ENCODE assay signal across 5 worm cellular contexts in the genomic region with DNA sequence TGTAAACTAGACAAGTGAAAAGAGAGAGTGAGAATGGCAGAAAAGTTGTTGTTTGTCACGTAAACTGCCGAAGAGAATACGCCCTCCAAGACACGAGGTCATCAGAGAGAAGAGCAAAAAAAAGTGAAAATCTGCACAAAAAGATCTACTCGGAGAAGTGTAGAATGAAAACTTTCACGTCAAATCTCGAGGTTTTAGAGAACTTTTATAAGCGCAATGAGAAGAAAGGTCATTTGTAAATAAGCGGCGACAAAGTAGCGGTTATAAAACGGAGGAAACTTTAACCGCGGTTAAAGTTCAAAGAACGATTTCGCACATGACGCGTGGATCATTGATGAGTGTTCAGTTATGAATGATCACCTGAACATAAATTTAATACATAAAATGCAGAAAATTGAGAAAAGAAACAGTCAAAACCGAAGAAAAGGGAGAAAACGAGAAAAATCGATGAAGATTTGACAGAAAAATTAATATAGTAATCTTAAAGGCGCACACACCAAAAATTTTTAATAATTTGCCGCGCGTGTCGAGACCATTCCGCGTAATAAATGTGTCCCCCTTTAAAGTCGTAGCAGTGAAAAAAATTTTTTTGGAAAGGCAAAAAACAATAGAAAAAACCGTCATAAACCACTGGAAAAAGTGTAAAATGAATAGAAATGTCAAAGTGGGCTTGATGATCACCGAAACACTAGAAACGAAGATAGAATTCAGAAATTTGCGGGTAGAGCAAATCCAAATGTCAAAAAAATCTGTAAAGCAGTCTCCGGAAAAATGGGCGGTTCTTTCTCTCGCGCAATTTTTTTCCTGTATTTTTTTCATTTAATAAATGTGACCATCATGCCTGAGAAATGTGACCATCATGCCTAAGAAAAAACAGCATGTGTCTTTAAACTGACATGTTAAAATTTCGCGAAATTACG.
A peak's percentile ranks its signal among the peaks of the same experiment; 100 is the strongest.
TF ChIP-seq lines count a peak whose summit lies in the region.

No protein-coding gene starts in this region.

TF ChIP-seq in whole organism, L1 larva, 84 proteins besides CTCF, POLR2A, EP300 and RAD21 (continued from another document and continues in another):
- TF ChIP-seq nhr-20 (tag; optimal IDR thresholded peaks at IDR 0.05; lab: Kevin White, UChicago) (peak; percentile 55), blmp-1 (tag; optimal IDR thresholded peaks at IDR 0.05; lab: Kevin White, UChicago) (peak; percentile 82), sox-4 (tag; optimal IDR thresholded peaks at IDR 0.05; lab: Kevin White, UChicago) (no peak), nhr-237 (tag; optimal IDR thresholded peaks at IDR 0.05; lab: Kevin White, UChicago) (no peak), nhr-28 (tag; optimal IDR thresholded peaks at IDR 0.05; lab: Kevin White, UChicago) (no peak), C16A3.4 (tag; optimal IDR thresholded peaks at IDR 0.05; lab: Kevin White, UChicago) (peak; percentile 26), nhr-84 (tag; optimal IDR thresholded peaks at IDR 0.05; lab: Kevin White, UChicago) (no peak), lin-39 (tag; optimal IDR thresholded peaks at IDR 0.05; lab: Kevin White, UChicago) (no peak), nhr-77 (tag; optimal IDR thresholded peaks at IDR 0.05; lab: Kevin White, UChicago) (no peak), tlp-1 (tag; optimal IDR thresholded peaks at IDR 0.05; lab: Kevin White, UChicago) (no peak), alr-1 (tag; optimal IDR thresholded peaks at IDR 0.05; lab: Kevin White, UChicago; ENCODE audit: borderline replicate concordance) (no peak), swsn-7 (tag; optimal IDR thresholded peaks at IDR 0.05; lab: Kevin White, UChicago) (peak; percentile 27), rnt-1 (tag; optimal IDR thresholded peaks at IDR 0.05; lab: Kevin White, UChicago) (peak; percentile 52), fkh-10 (GFP tag; optimal IDR thresholded peaks at IDR 0.05; lab: Kevin White, UChicago) (no peak), jun-1 (tag; optimal IDR thresholded peaks at IDR 0.05; lab: Kevin White, UChicago) (no peak), sptf-1 (tag; optimal IDR thresholded peaks at IDR 0.05; lab: Kevin White, UChicago) (no peak), C04F5.9 (tag; optimal IDR thresholded peaks at IDR 0.05; lab: Kevin White, UChicago) (no peak), unc-130 (tag; optimal IDR thresholded peaks at IDR 0.05; lab: Kevin White, UChicago) (peak; percentile 8), F16B12.6 (tag; optimal IDR thresholded peaks at IDR 0.05; lab: Kevin White, UChicago) (no peak), unc-30 (tag; optimal IDR thresholded peaks at IDR 0.05; lab: Kevin White, UChicago) (no peak), lin-13 (GFP tag; optimal IDR thresholded peaks at IDR 0.05; lab: Kevin White, UChicago) (peak; percentile 17), fos-1 (tag; optimal IDR thresholded peaks at IDR 0.05; lab: Kevin White, UChicago) (no peak), isw-1 (GFP tag; IDR thresholded peaks at IDR 0.05; lab: Robert Waterston, UW) (no peak), pqm-1 (tag; optimal IDR thresholded peaks at IDR 0.05; lab: Kevin White, UChicago) (no peak), C34B4.2 (tag; optimal IDR thresholded peaks at IDR 0.05; lab: Kevin White, UChicago) (no peak)

TF ChIP-seq in whole organism, L2 larva, 48 proteins besides CTCF, POLR2A, EP300 and RAD21 (continued from another document and continues in another):
- TF ChIP-seq nhr-11 (tag; optimal IDR thresholded peaks at IDR 0.05; lab: Kevin White, UChicago): no peak
- no peak for TF ChIP-seq elt-1 (tag; optimal IDR thresholded peaks at IDR 0.05; lab: Kevin White, UChicago)
- peak; percentile 75 for TF ChIP-seq fos-1 (tag; optimal IDR thresholded peaks at IDR 0.05; lab: Kevin White, UChicago)
- no peak for TF ChIP-seq alr-1 (tag; optimal IDR thresholded peaks at IDR 0.05; lab: Kevin White, UChicago)
- no peak for TF ChIP-seq lin-13 (GFP tag; optimal IDR thresholded peaks at IDR 0.05; lab: Kevin White, UChicago)
- no peak for TF ChIP-seq mbf-1 (tag; optimal IDR thresholded peaks at IDR 0.05; lab: Kevin White, UChicago)
- no peak for TF ChIP-seq gmeb-1 (tag; optimal IDR thresholded peaks at IDR 0.05; lab: Kevin White, UChicago)
- no peak for TF ChIP-seq dmd-4 (tag; optimal IDR thresholded peaks at IDR 0.05; lab: Kevin White, UChicago)
- no peak for TF ChIP-seq ztf-1 (GFP tag; conservative IDR thresholded peaks at IDR 0.05; lab: Robert Waterston, UW)
- no peak for TF ChIP-seq mab-5 (tag; optimal IDR thresholded peaks at IDR 0.05; lab: Kevin White, UChicago)
- peak; percentile 74 for TF ChIP-seq nhr-25 (tag; optimal IDR thresholded peaks at IDR 0.05; lab: Kevin White, UChicago)
- TF ChIP-seq nhr-23 (tag; optimal IDR thresholded peaks at IDR 0.05; lab: Kevin White, UChicago): no peak
- TF ChIP-seq mdl-1 (tag; optimal IDR thresholded peaks at IDR 0.05; lab: Kevin White, UChicago): peak in 1 of 2 experiments; percentile 50
- TF ChIP-seq unc-39 (tag; optimal IDR thresholded peaks at IDR 0.05; lab: Kevin White, UChicago): no peak
- peak; percentile 16 for TF ChIP-seq ama-1 (optimal IDR thresholded peaks at IDR 0.05; lab: Kevin White, UChicago)
- TF ChIP-seq zag-1 (tag; optimal IDR thresholded peaks at IDR 0.05; lab: Kevin White, UChicago): no peak
- peak; percentile 32 for TF ChIP-seq nhr-6 (tag; optimal IDR thresholded peaks at IDR 0.05; lab: Kevin White, UChicago)
- no peak for TF ChIP-seq ceh-16 (tag; optimal IDR thresholded peaks at IDR 0.05; lab: Kevin White, UChicago)
- no peak for TF ChIP-seq peb-1 (tag; optimal IDR thresholded peaks at IDR 0.05; lab: Kevin White, UChicago)
- peak; percentile 71 for TF ChIP-seq C34F6.9 (tag; optimal IDR thresholded peaks at IDR 0.05; lab: Kevin White, UChicago)
- no peak for TF ChIP-seq ZK546.5 (tag; optimal IDR thresholded peaks at IDR 0.05; lab: Kevin White, UChicago)
- no peak for TF ChIP-seq ceh-82 (tag; optimal IDR thresholded peaks at IDR 0.05; lab: Kevin White, UChicago)
- TF ChIP-seq ztf-4 (tag; optimal IDR thresholded peaks at IDR 0.05; lab: Kevin White, UChicago): no peak
- TF ChIP-seq aly-2 (tag; optimal IDR thresholded peaks at IDR 0.05; lab: Kevin White, UChicago): no peak
- TF ChIP-seq skn-1 (tag; optimal IDR thresholded peaks at IDR 0.05; lab: Kevin White, UChicago): no peak
- peak; percentile 96 for TF ChIP-seq blmp-1 (tag; optimal IDR thresholded peaks at IDR 0.05; lab: Kevin White, UChicago; ENCODE audit: insufficient read depth)

TF ChIP-seq in whole organism, L3 larva, 47 proteins besides CTCF, POLR2A, EP300 and RAD21 (continued from another document):
- TF ChIP-seq fkh-10 (GFP tag; optimal IDR thresholded peaks at IDR 0.05; lab: Kevin White, UChicago): no peak
- TF ChIP-seq ama-1 (optimal IDR thresholded peaks at IDR 0.05; lab: Kevin White, UChicago): peak; percentile 74
- peak; percentile 86 for TF ChIP-seq nhr-25 (tag; optimal IDR thresholded peaks at IDR 0.05; lab: Kevin White, UChicago)
- TF ChIP-seq elt-1 (tag; optimal IDR thresholded peaks at IDR 0.05; lab: Kevin White, UChicago): peak; percentile 52

TF ChIP-seq in whole organism, L4 larva, 104 proteins besides CTCF, POLR2A, EP300 and RAD21 (continued from another document):
- TF ChIP-seq lin-29 (GFP tag; IDR thresholded peaks at IDR 0.05; lab: Robert Waterston, UW) (no peak), daf-16 (GFP tag; optimal IDR thresholded peaks at IDR 0.05; lab: Kevin White, UChicago) (no peak), daf-16 (tag; optimal IDR thresholded peaks at IDR 0.05; lab: Kevin White, UChicago) (peak; percentile 10), hlh-30 (tag; optimal IDR thresholded peaks at IDR 0.05; lab: Kevin White, UChicago; ENCODE audit: insufficient read depth) (peak; percentile 93), F10B5.3 (tag; optimal IDR thresholded peaks at IDR 0.05; lab: Kevin White, UChicago) (no peak), nhr-25 (tag; optimal IDR thresholded peaks at IDR 0.05; lab: Kevin White, UChicago; ENCODE audit: borderline replicate concordance, insufficient read depth) (peak; percentile 90), dve-1 (tag; optimal IDR thresholded peaks at IDR 0.05; lab: Kevin White, UChicago; ENCODE audit: insufficient read depth) (peak; percentile 81), mep-1 (tag; optimal IDR thresholded peaks at IDR 0.05; lab: Kevin White, UChicago) (peak; percentile 81), mxl-3 (GFP tag; optimal IDR thresholded peaks at IDR 0.05; lab: Kevin White, UChicago) (peak; percentile 47), aha-1 (tag; lab: Kevin White, UChicago) (peak; percentile 99), aly-2 (tag; optimal IDR thresholded peaks at IDR 0.05; lab: Kevin White, UChicago) (no peak), cey-2 (tag; optimal IDR thresholded peaks at IDR 0.05; lab: Kevin White, UChicago; ENCODE audit: borderline replicate concordance, insufficient read depth) (peak; percentile 47), lin-38 (GFP tag; IDR thresholded peaks at IDR 0.05; lab: Robert Waterston, UW) (no peak), unc-130 (GFP tag; optimal IDR thresholded peaks at IDR 0.05; lab: Kevin White, UChicago) (no peak), F26F4.8 (GFP tag; conservative IDR thresholded peaks at IDR 0.05; lab: Robert Waterston, UW) (no peak), nhr-76 (tag; optimal IDR thresholded peaks at IDR 0.05; lab: Kevin White, UChicago) (no peak), nhr-11 (tag; optimal IDR thresholded peaks at IDR 0.05; lab: Kevin White, UChicago) (no peak), snpc-4 (tag; optimal IDR thresholded peaks at IDR 0.05; lab: Kevin White, UChicago) (no peak), nhr-28 (tag; optimal IDR thresholded peaks at IDR 0.05; lab: Kevin White, UChicago) (peak; percentile 38), zag-1 (tag; optimal IDR thresholded peaks at IDR 0.05; lab: Kevin White, UChicago) (no peak), unc-39 (tag; optimal IDR thresholded peaks at IDR 0.05; lab: Kevin White, UChicago) (no peak), ama-1 (optimal IDR thresholded peaks at IDR 0.05; lab: Kevin White, UChicago) (peak; percentile 88), egl-43 (GFP tag; IDR thresholded peaks at IDR 0.05; lab: Robert Waterston, UW) (no peak), nhr-102 (tag; optimal IDR thresholded peaks at IDR 0.05; lab: Kevin White, UChicago) (no peak), ceh-28 (tag; optimal IDR thresholded peaks at IDR 0.05; lab: Kevin White, UChicago) (no peak), hlh-11 (tag; optimal IDR thresholded peaks at IDR 0.05; lab: Kevin White, UChicago) (peak; percentile 56), ctbp-1 (GFP tag; IDR thresholded peaks at IDR 0.05; lab: Robert Waterston, UW) (0 out of 2 replicates have a peak, but pooled peaks have one; percentile 21), dmd-8 (GFP tag; IDR thresholded peaks at IDR 0.05; lab: Robert Waterston, UW) (no peak), dmd-6 (GFP tag; IDR thresholded peaks at IDR 0.05; lab: Robert Waterston, UW) (peak; percentile 40), hif-1 (tag; optimal IDR thresholded peaks at IDR 0.05; lab: Kevin White, UChicago) (peak; percentile 85 to 99), lsy-2 (tag; optimal IDR thresholded peaks at IDR 0.05; lab: Kevin White, UChicago) (peak in 1 of 2 experiments; percentile 68), nhr-6 (tag; optimal IDR thresholded peaks at IDR 0.05; lab: Kevin White, UChicago) (peak; percentile 64), attf-4 (tag; optimal IDR thresholded peaks at IDR 0.05; lab: Kevin White, UChicago) (no peak), Y5F2A.4 (GFP tag; optimal IDR thresholded peaks at IDR 0.05; lab: Kevin White, UChicago) (no peak), lin-13 (GFP tag; optimal IDR thresholded peaks at IDR 0.05; lab: Kevin White, UChicago) (peak; percentile 8), ceh-44 (GFP tag; IDR thresholded peaks at IDR 0.05; lab: Robert Waterston, UW) (no peak)

TF ChIP-seq in whole organism, young adult, 124 proteins besides CTCF, POLR2A, EP300 and RAD21 (continued from another document and continues in another):
- peak; percentile 67; the same call in 1 of the 2 replicates for TF ChIP-seq madf-6 (GFP tag; IDR thresholded peaks at IDR 0.05; lab: Robert Waterston, UW)
- TF ChIP-seq lin-40 (tag; optimal IDR thresholded peaks at IDR 0.05; lab: Kevin White, UChicago): peak; percentile 29
- TF ChIP-seq nhr-80 (tag; optimal IDR thresholded peaks at IDR 0.05; lab: Kevin White, UChicago): no peak
- no peak for TF ChIP-seq rec-8 (tag; optimal IDR thresholded peaks at IDR 0.05; lab: Kevin White, UChicago)
- TF ChIP-seq aptf-3 (GFP tag; IDR thresholded peaks at IDR 0.05; lab: Robert Waterston, UW): no peak
- TF ChIP-seq xnd-1 (tag; optimal IDR thresholded peaks at IDR 0.05; lab: Kevin White, UChicago): peak; percentile 54
- TF ChIP-seq dpff-1 (tag; optimal IDR thresholded peaks at IDR 0.05; lab: Kevin White, UChicago): no peak
- no peak for TF ChIP-seq egl-18 (GFP tag; IDR thresholded peaks at IDR 0.05; lab: Robert Waterston, UW)
- no peak for TF ChIP-seq ztf-3 (GFP tag; optimal IDR thresholded peaks at IDR 0.05; lab: Kevin White, UChicago)
- no peak for TF ChIP-seq madf-10 (tag; optimal IDR thresholded peaks at IDR 0.05; lab: Kevin White, UChicago)
- TF ChIP-seq nfyb-1 (GFP tag; IDR thresholded peaks at IDR 0.05; lab: Robert Waterston, UW): no peak
- TF ChIP-seq rpc-1 (optimal IDR thresholded peaks at IDR 0.05; lab: Kevin White, UChicago): no peak
- TF ChIP-seq rpc-1 (tag; optimal IDR thresholded peaks at IDR 0.05; lab: Kevin White, UChicago): no peak
- peak; percentile 1 for TF ChIP-seq F22D6.2 (tag; optimal IDR thresholded peaks at IDR 0.05; lab: Kevin White, UChicago)
- TF ChIP-seq snpc-4 (GFP tag; optimal IDR thresholded peaks at IDR 0.05; lab: Kevin White, UChicago): no peak
- TF ChIP-seq snpc-4 (tag; optimal IDR thresholded peaks at IDR 0.05; lab: Kevin White, UChicago): no peak
- TF ChIP-seq K11D2.4 (GFP tag; IDR thresholded peaks at IDR 0.05; lab: Robert Waterston, UW): peak; percentile 35; the same call in 1 of the 2 replicates
- TF ChIP-seq madf-8 (GFP tag; conservative IDR thresholded peaks at IDR 0.05; lab: Robert Waterston, UW): peak; percentile 46
- no peak for TF ChIP-seq F10E7.11 (tag; optimal IDR thresholded peaks at IDR 0.05; lab: Kevin White, UChicago)
- peak; percentile 76 for TF ChIP-seq lsl-1 (GFP tag; optimal IDR thresholded peaks at IDR 0.05; lab: Kevin White, UChicago)
- 0 out of 2 replicates have a peak, but pooled peaks have one; percentile 15 for TF ChIP-seq ceh-91 (GFP tag; IDR thresholded peaks at IDR 0.05; lab: Robert Waterston, UW)
- no peak for TF ChIP-seq Y67H2A.10 (GFP tag; conservative IDR thresholded peaks at IDR 0.05; lab: Robert Waterston, UW)
- TF ChIP-seq D2030.7 (GFP tag; IDR thresholded peaks at IDR 0.05; lab: Robert Waterston, UW): 0 out of 2 replicates have a peak, but pooled peaks have one; percentile 23
- TF ChIP-seq ceh-79 (tag; optimal IDR thresholded peaks at IDR 0.05; lab: Kevin White, UChicago): no peak
- TF ChIP-seq hrde-1 (tag; optimal IDR thresholded peaks at IDR 0.05; lab: Kevin White, UChicago; ENCODE audit: borderline replicate concordance): no peak
- no peak for TF ChIP-seq nhr-120 (GFP tag; IDR thresholded peaks at IDR 0.05; lab: Robert Waterston, UW)
- TF ChIP-seq hlh-12 (tag; optimal IDR thresholded peaks at IDR 0.05; lab: Kevin White, UChicago): no peak
- TF ChIP-seq F49E8.2 (tag; optimal IDR thresholded peaks at IDR 0.05; lab: Kevin White, UChicago; ENCODE audit: insufficient read depth): no peak
- no peak for TF ChIP-seq ztf-22 (GFP tag; optimal IDR thresholded peaks at IDR 0.05; lab: Kevin White, UChicago)
- TF ChIP-seq pha-4 (tag; optimal IDR thresholded peaks at IDR 0.05; lab: Kevin White, UChicago): peak; percentile 42
- no peak for TF ChIP-seq unc-130 (GFP tag; optimal IDR thresholded peaks at IDR 0.05; lab: Kevin White, UChicago)
- TF ChIP-seq lin-35 (GFP tag; optimal IDR thresholded peaks at IDR 0.05; lab: Kevin White, UChicago): no peak
- no peak for TF ChIP-seq dpl-1 (GFP tag; optimal IDR thresholded peaks at IDR 0.05; lab: Kevin White, UChicago)
- peak; percentile 36 for TF ChIP-seq him-1 (tag; optimal IDR thresholded peaks at IDR 0.05; lab: Kevin White, UChicago)
- TF ChIP-seq fkh-3 (tag; optimal IDR thresholded peaks at IDR 0.05; lab: Kevin White, UChicago): no peak
- no peak for TF ChIP-seq mxl-1 (tag; optimal IDR thresholded peaks at IDR 0.05; lab: Kevin White, UChicago)
- no peak for TF ChIP-seq C06A6.2 (GFP tag; conservative IDR thresholded peaks at IDR 0.05; lab: Robert Waterston, UW)
- peak; percentile 3 for TF ChIP-seq somi-1 (GFP tag; optimal IDR thresholded peaks at IDR 0.05; lab: Kevin White, UChicago)
- peak; percentile 63 for TF ChIP-seq efl-1 (GFP tag; optimal IDR thresholded peaks at IDR 0.05; lab: Kevin White, UChicago)
- TF ChIP-seq snpc-3.4 (tag; optimal IDR thresholded peaks at IDR 0.05; lab: Kevin White, UChicago): no peak
- TF ChIP-seq ceh-40 (GFP tag; IDR thresholded peaks at IDR 0.05; lab: Robert Waterston, UW): no peak
- no peak for TF ChIP-seq B0336.3 (GFP tag; IDR thresholded peaks at IDR 0.05; lab: Robert Waterston, UW)
- no peak for TF ChIP-seq snpc-1.3 (tag; optimal IDR thresholded peaks at IDR 0.05; lab: Kevin White, UChicago; ENCODE audit: insufficient read depth)
